Fruit fly (Drosophila melanogaster) whole organism, prepupa: ENCODE measurements around the gene CG31926.

Experiments used
- Blimp-1 ChIP-seq: fragments of 200-800 bp; sonication (Bioruptor generic); optimal IDR thresholded peaks from 3 replicates; lab custom pipeline; 2017; ENCODE audit warnings: missing biosample characterization, missing genetic modification characterization, mild to moderate bottlenecking, moderate library complexity, missing genetic modification reagents
- CG11762 ChIP-seq: fragments of 200-800 bp; sonication (Bioruptor generic); optimal IDR thresholded peaks from 3 replicates; lab custom pipeline; 2016; ENCODE audit warnings: missing biosample characterization, missing genetic modification characterization; ENCODE audit not compliant: insufficient read depth
- CG11902 ChIP-seq: fragments of 200-800 bp; sonication (Bioruptor generic); optimal IDR thresholded peaks from 3 replicates; lab custom pipeline; 2016; ENCODE audit warnings: missing biosample characterization, missing genetic modification characterization
- CG15336 ChIP-seq: fragments of 200-800 bp; sonication (Bioruptor generic); IDR thresholded peaks from 2 replicates; pipeline ENCODE4 v1.3.6; 2022; ENCODE audit warnings: missing biosample characterization, missing genetic modification characterization
- CG3032 ChIP-seq: fragments of 200-800 bp; optimal IDR thresholded peaks from 2 replicates; lab custom pipeline; 2019; ENCODE audit warnings: missing biosample characterization, mild to moderate bottlenecking, missing genetic modification characterization, moderate library complexity
- CG31627 ChIP-seq: fragments of 200-800 bp; sonication (Bioruptor generic); optimal IDR thresholded peaks from 3 replicates; lab custom pipeline; 2016; ENCODE audit warnings: missing biosample characterization, missing genetic modification characterization
- CG34406 ChIP-seq: fragments of 200-800 bp; sonication (Bioruptor generic); optimal IDR thresholded peaks from 3 replicates; lab custom pipeline; 2016; ENCODE audit warnings: missing biosample characterization, missing genetic modification characterization
- CG3919 ChIP-seq: fragments of 200-800 bp; sonication (Bioruptor generic); optimal IDR thresholded peaks from 3 replicates; lab custom pipeline; 2016; ENCODE audit warnings: missing biosample characterization, missing genetic modification characterization
- CG6163 ChIP-seq: fragments of 200-800 bp; sonication (Bioruptor generic); IDR thresholded peaks from 3 replicates; pipeline ENCODE4 v1.3.6; 2022; ENCODE audit warnings: missing biosample characterization, missing genetic modification characterization
- CG6808 ChIP-seq: fragments of 200-800 bp; sonication (Bioruptor generic); optimal IDR thresholded peaks from 3 replicates; lab custom pipeline; 2017; ENCODE audit warnings: missing biosample characterization, missing genetic modification characterization, mild to moderate bottlenecking, moderate library complexity, missing genetic modification reagents
- CG7368 ChIP-seq: fragments of 200-800 bp; sonication (Bioruptor generic); optimal IDR thresholded peaks from 3 replicates; lab custom pipeline; 2016; ENCODE audit warnings: missing biosample characterization, missing genetic modification characterization
- CG8319 ChIP-seq: fragments of 200-800 bp; sonication (Bioruptor generic); optimal IDR thresholded peaks from 3 replicates; lab custom pipeline; 2016; ENCODE audit warnings: missing biosample characterization, missing genetic modification characterization
- CG9139 ChIP-seq: fragments of 200-800 bp; sonication (Bioruptor generic); optimal IDR thresholded peaks from 3 replicates; lab custom pipeline; 2017; ENCODE audit warnings: missing biosample characterization, mild to moderate bottlenecking, missing genetic modification characterization
- Eip75B ChIP-seq: fragments of 200-800 bp; sonication (Bioruptor generic); optimal IDR thresholded peaks from 3 replicates; lab custom pipeline; 2016; ENCODE audit warnings: missing biosample characterization, missing genetic modification characterization
- Eip78C ChIP-seq: fragments of 200-800 bp; sonication (Bioruptor generic); peaks from one replicate; lab custom pipeline; 2016; ENCODE audit warnings: missing biosample characterization, missing genetic modification characterization
- Ets96B ChIP-seq: fragments of 200-800 bp; optimal IDR thresholded peaks from 2 replicates; lab custom pipeline; 2019; ENCODE audit warnings: missing biosample characterization, mild to moderate bottlenecking, missing genetic modification characterization, moderate library complexity
- Hr39 ChIP-seq: fragments of 200-800 bp; sonication (Bioruptor generic); optimal IDR thresholded peaks from 2 replicates; lab custom pipeline; 2016; ENCODE audit warnings: missing biosample characterization, missing genetic modification characterization
- Lpt ChIP-seq: fragments of 200-800 bp; sonication (Bioruptor generic); optimal IDR thresholded peaks from 3 replicates; lab custom pipeline; 2016; ENCODE audit warnings: missing biosample characterization, missing genetic modification characterization
- Met ChIP-seq: fragments of 200-800 bp; sonication (Bioruptor generic); optimal IDR thresholded peaks from 3 replicates; lab custom pipeline; 2016; ENCODE audit warnings: missing biosample characterization, missing genetic modification characterization
- OdsH ChIP-seq: fragments of 200-800 bp; sonication (Bioruptor generic); optimal IDR thresholded peaks from 3 replicates; lab custom pipeline; 2016; ENCODE audit warnings: missing biosample characterization, missing genetic modification characterization
- Smox ChIP-seq: fragments of 200-800 bp; sonication (Bioruptor generic); optimal IDR thresholded peaks from 3 replicates; lab custom pipeline; 2016; ENCODE audit warnings: missing biosample characterization, missing genetic modification characterization
- Sox102F ChIP-seq: fragments of 200-800 bp; sonication (Bioruptor generic); optimal IDR thresholded peaks from 2 replicates; lab custom pipeline; 2016; ENCODE audit warnings: missing biosample characterization, mild to moderate bottlenecking, missing genetic modification characterization
- Sox14 ChIP-seq: fragments of 200-800 bp; sonication (Bioruptor generic); optimal IDR thresholded peaks from 3 replicates; lab custom pipeline; 2016; ENCODE audit warnings: missing biosample characterization, missing genetic modification characterization
- cyc ChIP-seq: fragments of 200-800 bp; sonication (Bioruptor generic); optimal IDR thresholded peaks from 3 replicates; lab custom pipeline; 2016; ENCODE audit warnings: missing biosample characterization, missing genetic modification characterization
- dsx ChIP-seq: fragments of 200-800 bp; optimal IDR thresholded peaks from 3 replicates; lab custom pipeline; 2019; ENCODE audit warnings: missing biosample characterization, mild to moderate bottlenecking, missing genetic modification characterization, moderate library complexity; ENCODE audit not compliant: poor library complexity, severe bottlenecking
- esn ChIP-seq: fragments of 200-800 bp; sonication (Bioruptor generic); optimal IDR thresholded peaks from 2 replicates; lab custom pipeline; 2016; ENCODE audit warnings: missing biosample characterization, mild to moderate bottlenecking, missing genetic modification characterization, moderate library complexity
- fd59A ChIP-seq: fragments of 200-800 bp; sonication (Bioruptor generic); optimal IDR thresholded peaks from 2 replicates; lab custom pipeline; 2017; ENCODE audit warnings: missing biosample characterization, mild to moderate bottlenecking, missing genetic modification characterization, missing genetic modification reagents
- fd85E ChIP-seq: fragments of 200-800 bp; sonication (Bioruptor generic); optimal IDR thresholded peaks from 3 replicates; lab custom pipeline; 2016; ENCODE audit warnings: missing biosample characterization, missing genetic modification characterization
- lz ChIP-seq: fragments of 200-800 bp; sonication (Bioruptor generic); optimal IDR thresholded peaks from 3 replicates; lab custom pipeline; 2016; ENCODE audit warnings: missing biosample characterization, missing genetic modification characterization
- salr ChIP-seq, 2 experiments: fragments of 200-800 bp; sonication (Bioruptor generic); optimal IDR thresholded peaks; 3 replicates each; lab custom pipeline; 2016 to 2018; ENCODE audit warnings: missing biosample characterization in 2 of 2, missing genetic modification characterization in 2 of 2, mild to moderate bottlenecking in 1 of 2
- spab ChIP-seq: fragments of 200-800 bp; sonication (Bioruptor generic); optimal IDR thresholded peaks from 2 replicates; lab custom pipeline; 2017; ENCODE audit warnings: missing biosample characterization, mild to moderate bottlenecking, missing genetic modification characterization, missing genetic modification reagents
- svp ChIP-seq: fragments of 200-800 bp; sonication (Bioruptor generic); peaks from one replicate; lab custom pipeline; 2016; ENCODE audit warnings: missing biosample characterization, missing genetic modification characterization
- vri ChIP-seq: fragments of 200-800 bp; sonication (Bioruptor generic); optimal IDR thresholded peaks from 3 replicates; lab custom pipeline; 2016; ENCODE audit warnings: missing biosample characterization, mild to moderate bottlenecking, missing genetic modification characterization

Gene CG31926

DNA sequence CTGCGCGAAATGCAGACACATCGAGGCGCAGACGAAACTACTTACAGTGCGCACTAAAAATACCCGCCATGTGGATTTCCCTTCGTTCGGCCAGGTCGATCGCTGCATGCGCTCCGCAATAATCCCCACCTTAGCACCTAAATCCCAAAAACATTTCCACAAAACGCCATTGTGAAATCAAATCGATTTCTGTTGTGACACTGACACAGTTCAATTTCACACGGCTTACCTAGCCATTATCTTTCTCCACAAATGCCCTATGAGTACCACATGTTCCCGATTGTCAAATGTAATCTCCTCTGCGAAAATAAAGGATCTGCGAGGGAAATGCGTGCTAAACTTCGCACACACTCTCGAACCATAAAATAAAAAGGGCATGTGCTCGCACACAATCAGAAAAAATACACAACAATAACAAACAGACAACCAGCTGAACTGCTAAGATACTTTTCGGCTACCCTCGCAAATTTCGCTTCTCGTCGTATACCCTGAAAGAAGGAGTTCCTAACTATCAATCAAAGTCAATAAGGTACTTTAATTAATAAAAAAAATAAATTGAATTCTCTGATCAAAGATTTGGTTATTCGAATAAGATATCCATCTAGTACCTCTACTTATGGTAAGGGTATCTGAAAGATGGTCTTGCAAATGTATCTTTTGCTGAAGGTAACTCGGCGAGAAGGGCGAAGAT lies 9.1 kb upstream of the CG31926 start (continued):
- TF ChIP-seq CG34406 (GFP tag; lab: Kevin White, UChicago) (peak; percentile 29), dsx (GFP tag; lab: Kevin White, UChicago) (peak; percentile 65), Eip75B (peak; percentile 68), CG6808 (peak; percentile 75), OdsH (GFP tag; lab: Kevin White, UChicago) (peak; percentile 65), Lpt (GFP tag; lab: Kevin White, UChicago) (peak; percentile 41), lz (GFP tag; lab: Kevin White, UChicago) (peak; percentile 62), CG11762 (GFP tag; lab: Kevin White, UChicago) (peak; percentile 64), Ets96B (tag; lab: Kevin White, UChicago) (peak; percentile 67)

DNA sequence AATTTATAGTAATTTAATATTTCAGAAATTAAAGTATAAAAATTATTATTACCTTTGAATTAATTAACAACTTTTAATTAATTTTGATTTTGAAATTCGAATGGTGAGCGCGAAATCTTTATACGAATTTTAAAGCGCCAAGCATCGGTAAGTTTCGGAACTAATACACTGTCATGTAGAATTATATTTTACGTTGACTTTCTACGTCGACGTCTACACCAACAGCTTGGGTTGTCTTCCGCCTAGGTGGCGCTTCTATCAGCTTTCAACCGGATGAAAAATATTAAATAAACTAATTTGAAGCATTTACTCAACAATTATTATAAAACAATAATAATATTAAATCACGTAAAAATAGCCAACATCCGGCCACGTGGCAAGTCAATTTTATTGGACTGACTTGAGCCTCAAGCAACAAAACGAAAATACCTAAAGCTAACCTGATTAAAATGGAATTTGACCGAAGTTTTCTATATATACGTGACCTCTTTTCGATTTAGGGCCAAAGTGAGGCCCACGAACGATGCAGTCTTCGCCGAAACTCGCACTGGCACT lies 3.4 kb upstream of the CG31926 start, which contains the start of gene CG31928:
TSS of gene CG31928 (plus strand) at position 505 of the 555 bp plus-strand sequence.
- TF ChIP-seq lz (GFP tag; lab: Kevin White, UChicago) (peak; percentile 7), CG3919 (GFP tag; lab: Kevin White, UChicago) (no peak), Smox (GFP tag; lab: Kevin White, UChicago) (no peak), Met (peak; percentile 4), CG31627 (GFP tag; lab: Kevin White, UChicago) (peak; percentile 21), Eip78C (GFP tag; lab: Kevin White, UChicago) (peak; percentile 2)

dm6 chr2L:1493770-1494169 lies 1.5 kb upstream of the CG31926 start, which contains the start of gene CG33128:
TSS of gene CG33128 (plus strand) at chr2L:1494070.
- TF ChIP-seq CG11762 (GFP tag; lab: Kevin White, UChicago): no peak
- no peak for TF ChIP-seq fd85E (GFP tag; lab: Kevin White, UChicago)
- TF ChIP-seq Sox14 (GFP tag; lab: Kevin White, UChicago): no peak
- TF ChIP-seq svp (GFP tag; lab: Kevin White, UChicago): no peak
- TF ChIP-seq, all 60 proteins: peak for 0

dm6 chr2L:1496943-1497342 lies 1.7 kb downstream of the CG31926 start, which contains the start of gene CG31661:
TSS of gene CG31661 (plus strand) at chr2L:1497243.
- TF ChIP-seq cyc (no peak), Lpt (GFP tag; lab: Kevin White, UChicago) (no peak), Blimp-1 (GFP tag; lab: Kevin White, UChicago) (no peak), CG11902 (no peak), Sox102F (no peak), vri (GFP tag; lab: Kevin White, UChicago) (no peak), CG6163 (GFP tag; lab: Robert Waterston, UW) (no peak), CG3032 (no peak), salr (GFP tag; optimal IDR thresholded peaks at IDR 0.05; lab: Kevin White, UChicago) (no peak), fd59A (no peak), CG15336 (no peak), OdsH (GFP tag; lab: Kevin White, UChicago) (no peak), Eip78C (GFP tag; lab: Kevin White, UChicago) (no peak), CG9139 (GFP tag; lab: Kevin White, UChicago) (no peak), Hr39 (GFP tag; lab: Kevin White, UChicago) (no peak), CG8319 (GFP tag; lab: Kevin White, UChicago) (no peak), spab (GFP tag; lab: Kevin White, UChicago) (no peak), esn (GFP tag; lab: Kevin White, UChicago) (no peak), CG7368 (GFP tag; lab: Kevin White, UChicago) (no peak)
